Fruit fly (Drosophila melanogaster): ENCODE measurements around the gene Ge-1.

Gene Ge-1

dm6 chr2L:11065106-11065878, 35.4 kb downstream of the Ge-1 start (continued):
- no peak for TF ChIP-seq Pdp1 (GFP tag; optimal IDR thresholded peaks at IDR 0.05)
- no peak for TF ChIP-seq chif (GFP tag; optimal IDR thresholded peaks at IDR 0.05)
- TF ChIP-seq vfl (GFP tag; optimal IDR thresholded peaks at IDR 0.05), result no peak
- TF ChIP-seq CG8281 (tag; optimal IDR thresholded peaks at IDR 0.05), result no peak
- no peak for TF ChIP-seq CG8944 (GFP tag; optimal IDR thresholded peaks at IDR 0.05)
- TF ChIP-seq CG31441 (GFP tag; IDR thresholded peaks at IDR 0.05), result no peak
- no peak for TF ChIP-seq ranshi (GFP tag; IDR thresholded peaks at IDR 0.05)
- TF ChIP-seq Taf1 (GFP tag; IDR thresholded peaks at IDR 0.05), result peak; percentile 24; the same call in 1 of the 2 replicates
- TF ChIP-seq CG10147 (GFP tag; optimal IDR thresholded peaks at IDR 0.05), result peak; percentile 31
- no peak for TF ChIP-seq knrl (GFP tag; IDR thresholded peaks at IDR 0.05; ENCODE audit: partially characterized antibody)
- no peak for TF ChIP-seq CG12744 (GFP tag; optimal IDR thresholded peaks at IDR 0.05)
- no peak for TF ChIP-seq Ets97D (GFP tag; optimal IDR thresholded peaks at IDR 0.05)
- peak; percentile 16 for TF ChIP-seq CG15011 (GFP tag; optimal IDR thresholded peaks at IDR 0.05)
- TF ChIP-seq otp (GFP tag; IDR thresholded peaks at IDR 0.05), result no peak
- no peak for TF ChIP-seq Max (GFP tag; optimal IDR thresholded peaks at IDR 0.05)
- no peak for TF ChIP-seq CG2889 (GFP tag; IDR thresholded peaks at IDR 0.05)
- TF ChIP-seq CG17612 (GFP tag; IDR thresholded peaks at IDR 0.05), result no peak
- no peak for TF ChIP-seq psq (GFP tag; optimal IDR thresholded peaks at IDR 0.05)
- no peak for TF ChIP-seq CG11560 (tag; IDR thresholded peaks at IDR 0.05)
- TF ChIP-seq prd (optimal IDR thresholded peaks at IDR 0.05), result no peak
- TF ChIP-seq prd (GFP tag; IDR thresholded peaks at IDR 0.05), result peak; percentile 49
- TF ChIP-seq tll (GFP tag; optimal IDR thresholded peaks at IDR 0.05), result no peak
- TF ChIP-seq CG5953 (GFP tag; IDR thresholded peaks at IDR 0.05), result no peak
- no peak for TF ChIP-seq ttk (GFP tag; IDR thresholded peaks at IDR 0.05)
- no peak for TF ChIP-seq br (optimal IDR thresholded peaks at IDR 0.05)
- no peak for TF ChIP-seq CG10431 (GFP tag; optimal IDR thresholded peaks at IDR 0.05)
- no peak for TF ChIP-seq Side (GFP tag; optimal IDR thresholded peaks at IDR 0.05)
- no peak for TF ChIP-seq Hr39 (optimal IDR thresholded peaks at IDR 0.05)
- TF ChIP-seq CG13287 (GFP tag; IDR thresholded peaks at IDR 0.05; ENCODE audit: partially characterized antibody), result no peak
- no peak for TF ChIP-seq bsh (GFP tag; optimal IDR thresholded peaks at IDR 0.05)
- TF ChIP-seq CG7745 (tag; optimal IDR thresholded peaks at IDR 0.05), result no peak
- TF ChIP-seq jing (GFP tag; optimal IDR thresholded peaks at IDR 0.05), result no peak
- TF ChIP-seq CG16863 (GFP tag; optimal IDR thresholded peaks at IDR 0.05), result no peak
- TF ChIP-seq CHES-1-like (GFP tag; optimal IDR thresholded peaks at IDR 0.05), result no peak
- TF ChIP-seq CG4854 (GFP tag; optimal IDR thresholded peaks at IDR 0.05), result no peak
- peak; percentile 18 for TF ChIP-seq Oli (tag; optimal IDR thresholded peaks at IDR 0.05)
- TF ChIP-seq HHEX (GFP tag; optimal IDR thresholded peaks at IDR 0.05), result peak; percentile 54
- peak; percentile 56 for TF ChIP-seq tgo (GFP tag; IDR thresholded peaks at IDR 0.05)
- no peak for TF ChIP-seq ewg (GFP tag; optimal IDR thresholded peaks at IDR 0.05)
- TF ChIP-seq grn (GFP tag; optimal IDR thresholded peaks at IDR 0.05), result no peak
- no peak for TF ChIP-seq pan (optimal IDR thresholded peaks at IDR 0.05)
- peak in 1 of 2 experiments; percentile 48 for TF ChIP-seq pan (GFP tag; optimal IDR thresholded peaks at IDR 0.05 in 1 of 2, IDR thresholded peaks at IDR 0.05 in 1 of 2)
- no peak for TF ChIP-seq CG18011 (GFP tag; optimal IDR thresholded peaks at IDR 0.05)
- no peak for TF ChIP-seq trh (GFP tag; optimal IDR thresholded peaks at IDR 0.05)
- no peak for TF ChIP-seq NK7.1 (GFP tag; optimal IDR thresholded peaks at IDR 0.05)
- peak; percentile 67 for TF ChIP-seq Atf6 (GFP tag; IDR thresholded peaks at IDR 0.05)
- TF ChIP-seq pho (GFP tag; optimal IDR thresholded peaks at IDR 0.05), result no peak
- TF ChIP-seq CG33557 (GFP tag; optimal IDR thresholded peaks at IDR 0.05), result no peak
- TF ChIP-seq CG14710 (tag; optimal IDR thresholded peaks at IDR 0.05), result no peak
- TF ChIP-seq lmd (GFP tag; IDR thresholded peaks at IDR 0.05), result peak; percentile 59; the same call in 1 of the 2 replicates
- no peak for TF ChIP-seq ara (GFP tag; IDR thresholded peaks at IDR 0.05)

All from whole organism, embryonic.